Worm (Caenorhabditis elegans): ENCODE measurements around the gene F54C8.1.

Gene F54C8.1

ce11 chrIII:9393114-9393780 lies 46.3 kb upstream of the F54C8.1 start, which contains the start of the genes gpr-2 and rgr-1 (continued):
- TF ChIP-seq D2030.7 (GFP tag; IDR thresholded peaks at IDR 0.05) (peak; percentile 89), mel-28 (tag; optimal IDR thresholded peaks at IDR 0.05; ENCODE audit: borderline replicate concordance) (no peak), unc-130 (GFP tag; optimal IDR thresholded peaks at IDR 0.05) (peak; percentile 82), B0261.1 (tag; optimal IDR thresholded peaks at IDR 0.05) (no peak), hlh-26 (GFP tag; conservative IDR thresholded peaks at IDR 0.05) (no peak), mes-4 (tag; optimal IDR thresholded peaks at IDR 0.05) (no peak), hrde-1 (tag; optimal IDR thresholded peaks at IDR 0.05; ENCODE audit: borderline replicate concordance) (no peak), ztf-22 (GFP tag; optimal IDR thresholded peaks at IDR 0.05) (no peak), let-526 (GFP tag; IDR thresholded peaks at IDR 0.05) (no peak), chd-7 (tag; optimal IDR thresholded peaks at IDR 0.05) (no peak), snpc-1.3 (tag; optimal IDR thresholded peaks at IDR 0.05; ENCODE audit: insufficient read depth) (peak; percentile 23), F23B12.7 (tag; optimal IDR thresholded peaks at IDR 0.05; ENCODE audit: insufficient read depth) (no peak), ama-1 (optimal IDR thresholded peaks at IDR 0.05) (no peak), ama-1 (GFP tag; optimal IDR thresholded peaks at IDR 0.05) (no peak), dpff-1 (tag; optimal IDR thresholded peaks at IDR 0.05) (no peak), somi-1 (GFP tag; optimal IDR thresholded peaks at IDR 0.05) (no peak), cebp-1 (GFP tag; IDR thresholded peaks at IDR 0.05) (no peak), cebp-1 (tag; optimal IDR thresholded peaks at IDR 0.05) (no peak), egl-18 (GFP tag; IDR thresholded peaks at IDR 0.05) (no peak), ztf-18 (tag; optimal IDR thresholded peaks at IDR 0.05) (peak; percentile 60), ekl-4 (GFP tag; IDR thresholded peaks at IDR 0.05) (peak; percentile 89), F57A8.1 (GFP tag; optimal IDR thresholded peaks at IDR 0.05) (no peak), let-607 (tag; optimal IDR thresholded peaks at IDR 0.05) (no peak), xnd-1 (tag; optimal IDR thresholded peaks at IDR 0.05) (peak; percentile 91), dpl-1 (GFP tag; optimal IDR thresholded peaks at IDR 0.05) (peak; percentile 92), lsl-1 (GFP tag; optimal IDR thresholded peaks at IDR 0.05) (peak; percentile 79), ztf-25 (GFP tag; IDR thresholded peaks at IDR 0.05) (no peak), B0035.1 (tag; optimal IDR thresholded peaks at IDR 0.05) (no peak), madf-10 (tag; optimal IDR thresholded peaks at IDR 0.05) (no peak), hmg-20 (GFP tag; IDR thresholded peaks at IDR 0.05) (no peak), B0336.3 (GFP tag; IDR thresholded peaks at IDR 0.05) (peak; percentile 56; the same call in 1 of the 2 replicates), lin-26 (GFP tag; IDR thresholded peaks at IDR 0.05) (no peak), Y53G8AR.9 (GFP tag; conservative IDR thresholded peaks at IDR 0.05) (peak; percentile 36; the same call in 1 of the 2 replicates), F49E8.2 (tag; optimal IDR thresholded peaks at IDR 0.05; ENCODE audit: insufficient read depth) (peak; percentile 68), snpc-3.4 (tag; optimal IDR thresholded peaks at IDR 0.05) (peak; percentile 80), lin-54 (GFP tag; optimal IDR thresholded peaks at IDR 0.05) (peak; percentile 83), lsy-27 (tag; optimal IDR thresholded peaks at IDR 0.05; ENCODE audit: borderline replicate concordance, insufficient read depth) (no peak), nfyb-1 (GFP tag; IDR thresholded peaks at IDR 0.05) (no peak), K12H6.12 (tag; optimal IDR thresholded peaks at IDR 0.05) (no peak), nhr-80 (tag; optimal IDR thresholded peaks at IDR 0.05) (no peak), attf-5 (GFP tag; optimal IDR thresholded peaks at IDR 0.05) (no peak), mcd-1 (GFP tag; IDR thresholded peaks at IDR 0.05) (peak; percentile 80), B0019.2 (GFP tag; conservative IDR thresholded peaks at IDR 0.05) (peak; percentile 79), bed-1 (GFP tag; IDR thresholded peaks at IDR 0.05) (no peak), ceh-91 (GFP tag; IDR thresholded peaks at IDR 0.05) (peak; percentile 95), bed-2 (GFP tag; IDR thresholded peaks at IDR 0.05) (no peak), zfh-2 (GFP tag; conservative IDR thresholded peaks at IDR 0.05) (no peak)
